Worm (Caenorhabditis elegans) whole organism, L4 larva: ENCODE results near the gene F58B4.2.

ENCODE experiments used
- Y105C5A.15 ChIP-seq: fragments of 200-800 bp; sonication (Bioruptor generic); IDR thresholded peaks from 2 replicates; pipeline ENCODE4 v1.3.6; 2022; ENCODE audit warnings: missing genetic modification characterization, missing compliant biosample characterization
- ZK546.5 ChIP-seq, 2 experiments: sonication (generic microtip); optimal IDR thresholded peaks; 2 replicates each; lab custom pipeline; 2017; ENCODE audit warnings: missing biosample characterization in 2 of 2, missing genetic modification characterization in 2 of 2
- attf-4 ChIP-seq: sonication (generic microtip); optimal IDR thresholded peaks from 3 replicates; lab custom pipeline; 2017; ENCODE audit warnings: missing biosample characterization, missing genetic modification characterization
- daf-19 ChIP-seq: fragments of 200-800 bp; sonication (Bioruptor generic); conservative IDR thresholded peaks from 2 replicates; pipeline ENCODE4 v1.3.6; 2022; ENCODE audit warnings: missing genetic modification characterization, missing compliant biosample characterization
- duxl-1 ChIP-seq: sonication (generic microtip); optimal IDR thresholded peaks from 2 replicates; lab custom pipeline; 2016; ENCODE audit warnings: mild to moderate bottlenecking, missing genetic modification characterization, moderate library complexity, missing compliant biosample characterization; ENCODE audit not compliant: poor library complexity
- lin-1 ChIP-seq: fragments of 200-800 bp; sonication (Bioruptor generic); IDR thresholded peaks from 2 replicates; pipeline ENCODE4 v1.3.6; 2022; ENCODE audit warnings: missing genetic modification reagents, missing genetic modification characterization, missing compliant biosample characterization
- lsy-2 ChIP-seq, 2 experiments: fragments of 150-350 bp in 1 of 2; sonication (generic microtip) in 1 of 2; optimal IDR thresholded peaks; 2 replicates each; lab custom pipeline; 2014 to 2017; ENCODE audit warnings: missing biosample characterization in 2 of 2, missing genetic modification characterization in 2 of 2
- mdl-1 ChIP-seq, 2 experiments: fragments of 150-350 bp in 1 of 2; sonication (generic microtip) in 1 of 2; optimal IDR thresholded peaks; 2 replicates each; lab custom pipeline; 2014 to 2017; ENCODE audit warnings: missing biosample characterization in 2 of 2, missing genetic modification characterization in 2 of 2
- nhr-77 ChIP-seq: fragments of 150-350 bp; optimal IDR thresholded peaks from 2 replicates; lab custom pipeline; 2014; ENCODE audit warnings: missing biosample characterization, missing genetic modification characterization
- snpc-4 ChIP-seq: fragments of 150-350 bp; optimal IDR thresholded peaks from 2 replicates; lab custom pipeline; 2014; ENCODE audit warnings: missing biosample characterization, missing genetic modification characterization
- ztf-11 ChIP-seq: fragments of 150-350 bp; optimal IDR thresholded peaks from 2 replicates; lab custom pipeline; 2014; ENCODE audit warnings: missing biosample characterization, missing genetic modification characterization

ce11 chrV:10966874-10967273 lies 48.6 kb upstream of the F58B4.2 start:
- no peak for TF ChIP-seq lin-1 (GFP tag; lab: Robert Waterston, UW)
- TF ChIP-seq lsy-2 (tag; optimal IDR thresholded peaks at IDR 0.05; lab: Kevin White, UChicago): no peak
- TF ChIP-seq attf-4 (tag; lab: Kevin White, UChicago): no peak
- no peak for TF ChIP-seq Y105C5A.15 (GFP tag; lab: Robert Waterston, UW)
- TF ChIP-seq ztf-11: no peak
- TF ChIP-seq snpc-4 (tag; lab: Kevin White, UChicago): no peak
- no peak for TF ChIP-seq duxl-1 (tag; lab: Kevin White, UChicago)
- TF ChIP-seq ZK546.5 (tag; optimal IDR thresholded peaks at IDR 0.05; lab: Kevin White, UChicago): no peak
- no peak for TF ChIP-seq daf-19 (GFP tag; lab: Robert Waterston, UW)
- TF ChIP-seq mdl-1 (tag; optimal IDR thresholded peaks at IDR 0.05; lab: Kevin White, UChicago): no peak
- no peak for TF ChIP-seq nhr-77 (tag; lab: Kevin White, UChicago)
